Worm (Caenorhabditis elegans): ENCODE data around the gene T14B4.9.

- no peak for TF ChIP-seq unc-62 (GFP tag; optimal IDR thresholded peaks at IDR 0.05)
- no peak for TF ChIP-seq B0019.2 (GFP tag; conservative IDR thresholded peaks at IDR 0.05)
- TF ChIP-seq hlh-26 (GFP tag; conservative IDR thresholded peaks at IDR 0.05): no peak
- TF ChIP-seq mxl-1 (tag; optimal IDR thresholded peaks at IDR 0.05): no peak
- TF ChIP-seq let-607 (tag; optimal IDR thresholded peaks at IDR 0.05): no peak
Observed at ce11 chrII:6745783-6746182, 12.2 kb upstream of the T14B4.9 start, which contains the start of gene ins-14.

Measured in whole organism, young adult.